Worm (Caenorhabditis elegans) whole organism, late embryonic: ENCODE results near the gene F38B6.4.

Experiments
- ama-1 ChIP-seq: fragments of 150-350 bp; optimal IDR thresholded peaks from 2 replicates; lab custom pipeline; 2014
- ceh-34 ChIP-seq: sonication (generic microtip); optimal IDR thresholded peaks from 2 replicates; lab custom pipeline; 2016; ENCODE audit warnings: mild to moderate bottlenecking, missing genetic modification characterization, missing compliant biosample characterization
- ceh-9 ChIP-seq: sonication (generic microtip); optimal IDR thresholded peaks from 2 replicates; lab custom pipeline; 2016; ENCODE audit warnings: mild to moderate bottlenecking, missing genetic modification characterization, inconsistent platforms, missing compliant biosample characterization
- pag-3 ChIP-seq: sonication (generic microtip); optimal IDR thresholded peaks from 2 replicates; lab custom pipeline; 2016; ENCODE audit warnings: missing compliant biosample characterization, missing genetic modification characterization, borderline replicate concordance
- pqm-1 ChIP-seq: sonication (generic microtip); optimal IDR thresholded peaks from 2 replicates; lab custom pipeline; 2016; ENCODE audit warnings: missing genetic modification characterization, missing compliant biosample characterization

- TF ChIP-seq pqm-1 (tag; lab: Kevin White, UChicago) (no peak), ceh-34 (tag; lab: Kevin White, UChicago) (no peak), ceh-9 (tag; lab: Kevin White, UChicago) (no peak), pag-3 (tag; lab: Kevin White, UChicago) (no peak), ama-1 (lab: Kevin White, UChicago) (no peak)
Observed at ce11 chrX:6625275-6625674, 49.4 kb upstream of the F38B6.4 start.
